In genomic region chrII:9261403-9261802, ce11 we compare ENCODE assay signal across 4 worm cellular contexts.
TF ChIP-seq lines count a peak whose summit lies in the region.

No protein-coding gene starts in this region.

TF ChIP-seq in whole organism, L1 larva, 84 proteins besides CTCF, POLR2A, EP300 and RAD21:
- TF ChIP-seq nhr-12 (tag; optimal IDR thresholded peaks at IDR 0.05; lab: Kevin White, UChicago) (no peak), ces-1 (GFP tag; optimal IDR thresholded peaks at IDR 0.05; lab: Kevin White, UChicago) (no peak), dsc-1 (tag; optimal IDR thresholded peaks at IDR 0.05; lab: Kevin White, UChicago) (peak; percentile 8), lin-35 (GFP tag; optimal IDR thresholded peaks at IDR 0.05; lab: Kevin White, UChicago) (no peak)

TF ChIP-seq in whole organism, L3 larva, 47 proteins besides CTCF, POLR2A, EP300 and RAD21:
- TF ChIP-seq lin-39 (tag; optimal IDR thresholded peaks at IDR 0.05; lab: Kevin White, UChicago) (peak; percentile 52), nhr-237 (tag; optimal IDR thresholded peaks at IDR 0.05; lab: Kevin White, UChicago) (no peak)

TF ChIP-seq in whole organism, late embryonic, 69 proteins besides CTCF, POLR2A, EP300 and RAD21:
- TF ChIP-seq elt-2 (tag; optimal IDR thresholded peaks at IDR 0.05; lab: Kevin White, UChicago), result no peak
- TF ChIP-seq ref-2 (tag; optimal IDR thresholded peaks at IDR 0.05; lab: Kevin White, UChicago), result no peak
- TF ChIP-seq unc-3 (GFP tag; conservative IDR thresholded peaks at IDR 0.05; lab: Robert Waterston, UW), result no peak
- peak; percentile 16 for TF ChIP-seq unc-3 (tag; optimal IDR thresholded peaks at IDR 0.05; lab: Kevin White, UChicago)
- peak; percentile 5 for TF ChIP-seq unc-42 (tag; optimal IDR thresholded peaks at IDR 0.05; lab: Kevin White, UChicago)

TF ChIP-seq in whole organism, mixed stage, embryonic, 35 proteins besides CTCF, POLR2A, EP300 and RAD21:
- peak; percentile 23 for TF ChIP-seq lin-32 (GFP tag; optimal IDR thresholded peaks at IDR 0.05; lab: Kevin White, UChicago)
- peak; percentile 78 for TF ChIP-seq ces-1 (GFP tag; optimal IDR thresholded peaks at IDR 0.05; lab: Kevin White, UChicago)
- TF ChIP-seq nhr-12 (tag; optimal IDR thresholded peaks at IDR 0.05; lab: Kevin White, UChicago), result no peak
